Fruit fly (Drosophila melanogaster): Measurements from ENCODE around the gene CG31522.

CG31522 gene

dm6 chr3R:4397403-4398079, 65.1 kb downstream of the CG31522 start, which contains the start of gene CG9855 (continued):
- TF ChIP-seq CG2116 (GFP tag; optimal IDR thresholded peaks at IDR 0.05) (peak; percentile 40), ftz-f1 (GFP tag; optimal IDR thresholded peaks at IDR 0.05) (peak; percentile 59), Sin3A (optimal IDR thresholded peaks at IDR 0.05) (peak; percentile 18), CTCF (GFP tag; optimal IDR thresholded peaks at IDR 0.05) (peak; percentile 91), phol (tag; optimal IDR thresholded peaks at IDR 0.05) (peak; percentile 32), CG31365 (tag; optimal IDR thresholded peaks at IDR 0.05) (no peak), Blimp-1 (GFP tag; optimal IDR thresholded peaks at IDR 0.05) (peak; percentile 34), nmo (GFP tag; optimal IDR thresholded peaks at IDR 0.05) (peak; percentile 39), her (GFP tag; optimal IDR thresholded peaks at IDR 0.05) (no peak), CG1603 (tag; optimal IDR thresholded peaks at IDR 0.05) (peak; percentile 63), Med (GFP tag) (peak; percentile 61), chm (GFP tag; IDR thresholded peaks at IDR 0.05) (no peak), CG12659 (GFP tag; optimal IDR thresholded peaks at IDR 0.05) (peak; percentile 68)

dm6 chr3R:4394654-4395581, 67.8 kb downstream of the CG31522 start:
- peak; percentile 71 for TF ChIP-seq NFAT (GFP tag; IDR thresholded peaks at IDR 0.05)
- TF ChIP-seq nau (GFP tag; optimal IDR thresholded peaks at IDR 0.05): peak; percentile 84
- TF ChIP-seq CG17829 (tag; optimal IDR thresholded peaks at IDR 0.05): peak; percentile 84
- peak; percentile 49 for TF ChIP-seq p53 (GFP tag; optimal IDR thresholded peaks at IDR 0.05)
- 0 out of 3 replicates have a peak, but pooled peaks have one; percentile 41 for TF ChIP-seq C15 (GFP tag; IDR thresholded peaks at IDR 0.05)
- TF ChIP-seq CG12659 (GFP tag; optimal IDR thresholded peaks at IDR 0.05): peak; percentile 88
- TF ChIP-seq CG10462 (GFP tag; optimal IDR thresholded peaks at IDR 0.05): peak; percentile 44
- no peak for TF ChIP-seq mld (GFP tag; IDR thresholded peaks at IDR 0.05; ENCODE audit: partially characterized antibody)
- peak; percentile 69 for TF ChIP-seq jumu (GFP tag; optimal IDR thresholded peaks at IDR 0.05)
- TF ChIP-seq CG17328 (GFP tag; IDR thresholded peaks at IDR 0.05): peak; percentile 84
- TF ChIP-seq D (optimal IDR thresholded peaks at IDR 0.05): no peak
- peak; percentile 76 for TF ChIP-seq D (GFP tag; optimal IDR thresholded peaks at IDR 0.05)
- TF ChIP-seq lov (optimal IDR thresholded peaks at IDR 0.05): no peak
- peak; percentile 88; the same call in 2 of the 3 replicates for TF ChIP-seq lov (GFP tag; IDR thresholded peaks at IDR 0.05)
- peak; percentile 7 for TF ChIP-seq CG3838 (GFP tag; optimal IDR thresholded peaks at IDR 0.05)
- peak; percentile 81 for TF ChIP-seq CG15011 (GFP tag; optimal IDR thresholded peaks at IDR 0.05)
- no peak for TF ChIP-seq CG42726 (GFP tag; IDR thresholded peaks at IDR 0.05; ENCODE audit: partially characterized antibody)
- TF ChIP-seq Med (GFP tag): peak; percentile 98
- no peak for TF ChIP-seq ato (GFP tag; IDR thresholded peaks at IDR 0.05; ENCODE audit: partially characterized antibody)
- TF ChIP-seq ems (GFP tag; optimal IDR thresholded peaks at IDR 0.05): peak; percentile 86
- TF ChIP-seq odd (GFP tag; optimal IDR thresholded peaks at IDR 0.05): peak; percentile 76
- peak; percentile 61; the same call in 1 of the 2 replicates for TF ChIP-seq CG10321 (GFP tag; IDR thresholded peaks at IDR 0.05)
- peak; percentile 8 for TF ChIP-seq kni (GFP tag; optimal IDR thresholded peaks at IDR 0.05)
- TF ChIP-seq CG13424 (tag; optimal IDR thresholded peaks at IDR 0.05): peak; percentile 84
- peak; percentile 57 for TF ChIP-seq CG8281 (tag; optimal IDR thresholded peaks at IDR 0.05)
- TF ChIP-seq Dll (GFP tag; IDR thresholded peaks at IDR 0.05; ENCODE audit: partially characterized antibody): no peak
- TF ChIP-seq btn (GFP tag; optimal IDR thresholded peaks at IDR 0.05): peak; percentile 82
- peak; percentile 69 for TF ChIP-seq shn (GFP tag; optimal IDR thresholded peaks at IDR 0.05)
- peak; percentile 88 for TF ChIP-seq CG10209 (GFP tag; optimal IDR thresholded peaks at IDR 0.05)
- peak; percentile 90 for TF ChIP-seq PHDP (tag; optimal IDR thresholded peaks at IDR 0.05)
- peak; percentile 87 for TF ChIP-seq HLH3B (GFP tag; IDR thresholded peaks at IDR 0.05)
- TF ChIP-seq slbo (GFP tag; IDR thresholded peaks at IDR 0.05): peak; percentile 91
- TF ChIP-seq CG12769 (tag; optimal IDR thresholded peaks at IDR 0.05): peak; percentile 97
- TF ChIP-seq fu2 (GFP tag; optimal IDR thresholded peaks at IDR 0.05): peak; percentile 86
- peak; percentile 85 for TF ChIP-seq Max (GFP tag; optimal IDR thresholded peaks at IDR 0.05)
- peak; percentile 83 for TF ChIP-seq az2 (GFP tag; optimal IDR thresholded peaks at IDR 0.05)
